Worm (Caenorhabditis elegans) whole organism, mixed stage, embryonic: ENCODE measurements around the gene lurp-2.

ENCODE experiments used
- ceh-39 ChIP-seq: fragments of 150-350 bp; optimal IDR thresholded peaks from 2 replicates; lab custom pipeline; 2014; ENCODE audit warnings: missing biosample characterization, missing genetic modification characterization
- cnd-1 ChIP-seq: fragments of 200-800 bp; sonication (Bioruptor generic); optimal IDR thresholded peaks from 2 replicates; lab custom pipeline; 2018; ENCODE audit warnings: mild to moderate bottlenecking, missing genetic modification characterization, missing compliant biosample characterization
- lin-13 ChIP-seq: fragments of 150-350 bp; optimal IDR thresholded peaks from 2 replicates; lab custom pipeline; 2014; ENCODE audit warnings: missing biosample characterization, missing genetic modification characterization
- mab-5 ChIP-seq: fragments of 150-350 bp; optimal IDR thresholded peaks from 2 replicates; lab custom pipeline; 2014; ENCODE audit warnings: missing biosample characterization, missing genetic modification characterization
- nhr-12 ChIP-seq: fragments of 150-350 bp; optimal IDR thresholded peaks from 2 replicates; lab custom pipeline; 2014; ENCODE audit warnings: missing biosample characterization, missing genetic modification characterization
- snpc-4 ChIP-seq: fragments of 150-350 bp; optimal IDR thresholded peaks from 2 replicates; lab custom pipeline; 2014; ENCODE audit warnings: missing biosample characterization, missing genetic modification characterization
- sptf-1 ChIP-seq: sonication (generic microtip); optimal IDR thresholded peaks from 2 replicates; lab custom pipeline; 2017; ENCODE audit warnings: mild to moderate bottlenecking, missing genetic modification characterization, moderate library complexity, missing compliant biosample characterization
- tbx-8 ChIP-seq: fragments of 200-800 bp; sonication (Bioruptor generic); optimal IDR thresholded peaks from 2 replicates; lab custom pipeline; 2018; ENCODE audit warnings: mild to moderate bottlenecking, missing genetic modification characterization, moderate library complexity, missing compliant biosample characterization
- unc-39 ChIP-seq: fragments of 150-350 bp; optimal IDR thresholded peaks from 2 replicates; lab custom pipeline; 2014; ENCODE audit warnings: missing biosample characterization, missing genetic modification characterization
- unc-62 ChIP-seq: fragments of 150-350 bp; optimal IDR thresholded peaks from 2 replicates; lab custom pipeline; 2014; ENCODE audit warnings: missing biosample characterization, missing genetic modification reagents, missing genetic modification characterization

ce11 chrV:13426764-13427163, 26.7 kb upstream of the lurp-2 start, which contains the start of gene srd-18:
- TF ChIP-seq nhr-12 (tag; lab: Kevin White, UChicago) (no peak), cnd-1 (no peak), ceh-39 (tag; lab: Kevin White, UChicago) (no peak), tbx-8 (GFP tag; lab: Kevin White, UChicago) (no peak), unc-62 (GFP tag; lab: Kevin White, UChicago) (no peak), unc-39 (tag; lab: Kevin White, UChicago) (no peak), snpc-4 (no peak), mab-5 (tag; lab: Kevin White, UChicago) (no peak), sptf-1 (tag; lab: Kevin White, UChicago) (no peak), lin-13 (no peak)
